Fruit fly (Drosophila melanogaster): ENCODE data around the gene Set8.
A peak's percentile ranks its signal among the peaks of the same experiment; 100 is the strongest.

Gene Set8

dm6 chr3R:14310062-14310461 is 5.8 kb upstream of the Set8 start, which contains the start of gene CG31321:
CG31321 (plus strand) TSS chr3R:14310362.
- TF ChIP-seq CG8478 (optimal IDR thresholded peaks at IDR 0.05) (no peak), CTCF (optimal IDR thresholded peaks at IDR 0.05) (no peak)

dm6 chr3R:14311027-14311426 is 4.8 kb upstream of the Set8 start:
- TF ChIP-seq CG8478 (optimal IDR thresholded peaks at IDR 0.05): no peak
- TF ChIP-seq CTCF (optimal IDR thresholded peaks at IDR 0.05): no peak

dm6 chr3R:14314554-14314953 is 1.3 kb upstream of the Set8 start, which contains the start of gene Crz:
Crz (plus strand) TSS chr3R:14314854.
- no peak for TF ChIP-seq CG8478 (optimal IDR thresholded peaks at IDR 0.05)
- no peak for TF ChIP-seq CTCF (optimal IDR thresholded peaks at IDR 0.05)

- no peak for TF ChIP-seq CG8478 (optimal IDR thresholded peaks at IDR 0.05)
- TF ChIP-seq CTCF (optimal IDR thresholded peaks at IDR 0.05): peak in 1 of 2 experiments; percentile 20
Measured at dm6 chr3R:14326250-14327112, 10.6 kb downstream of the Set8 start, which contains the start of the genes Afti and ATPsynE. Afti (minus strand) TSS chr3R:14326689. ATPsynE (plus strand) TSS chr3R:14326947.

dm6 chr3R:14327113-14327466 is 11.3 kb downstream of the Set8 start:
- TF ChIP-seq CTCF (optimal IDR thresholded peaks at IDR 0.05): no peak
- TF ChIP-seq CG8478 (optimal IDR thresholded peaks at IDR 0.05): no peak

- TF ChIP-seq CTCF (optimal IDR thresholded peaks at IDR 0.05): no peak
- TF ChIP-seq CG8478 (optimal IDR thresholded peaks at IDR 0.05): no peak
Measured at dm6 chr3R:14327472-14328104, 11.8 kb downstream of the Set8 start, which contains the start of gene spn-B. spn-B (plus strand) TSS chr3R:14328051.

- TF ChIP-seq CTCF (optimal IDR thresholded peaks at IDR 0.05) (no peak), CG8478 (optimal IDR thresholded peaks at IDR 0.05) (no peak)
Measured at dm6 chr3R:14329549-14329948, 13.7 kb downstream of the Set8 start.

dm6 chr3R:14330654-14331053 is 14.8 kb downstream of the Set8 start:
- TF ChIP-seq CG8478 (optimal IDR thresholded peaks at IDR 0.05) (no peak), CTCF (optimal IDR thresholded peaks at IDR 0.05) (no peak)

dm6 chr3R:14331474-14331873 is 15.6 kb downstream of the Set8 start:
- TF ChIP-seq CG8478 (optimal IDR thresholded peaks at IDR 0.05) (no peak), CTCF (optimal IDR thresholded peaks at IDR 0.05) (no peak)

- TF ChIP-seq CTCF (optimal IDR thresholded peaks at IDR 0.05) (no peak), CG8478 (optimal IDR thresholded peaks at IDR 0.05) (no peak)
Measured at dm6 chr3R:14332735-14333134, 16.9 kb downstream of the Set8 start.

dm6 chr3R:14335504-14335903 is 19.7 kb downstream of the Set8 start:
- TF ChIP-seq CTCF (optimal IDR thresholded peaks at IDR 0.05) (no peak), CG8478 (optimal IDR thresholded peaks at IDR 0.05) (no peak)

- TF ChIP-seq CTCF (optimal IDR thresholded peaks at IDR 0.05) (no peak), CG8478 (optimal IDR thresholded peaks at IDR 0.05) (no peak)
Measured at dm6 chr3R:14344767-14345166, 28.9 kb downstream of the Set8 start.

dm6 chr3R:14346838-14347745 is 31.3 kb downstream of the Set8 start:
- TF ChIP-seq CTCF (optimal IDR thresholded peaks at IDR 0.05) (no peak), CG8478 (optimal IDR thresholded peaks at IDR 0.05) (no peak)

- no peak for TF ChIP-seq CTCF (optimal IDR thresholded peaks at IDR 0.05)
- TF ChIP-seq CG8478 (optimal IDR thresholded peaks at IDR 0.05): no peak
Measured at dm6 chr3R:14348480-14348879, 32.6 kb downstream of the Set8 start.

- TF ChIP-seq CG8478 (optimal IDR thresholded peaks at IDR 0.05): no peak
- TF ChIP-seq CTCF (optimal IDR thresholded peaks at IDR 0.05): no peak
Measured at dm6 chr3R:14351418-14351817, 35.6 kb downstream of the Set8 start.
